Fruit fly (Drosophila melanogaster) whole organism, embryonic: ENCODE measurements around the gene Gr98d.

Experiments
- CG3838 ChIP-seq: fragments of 200-800 bp; sonication (Bioruptor generic); optimal IDR thresholded peaks from 3 replicates; lab custom pipeline; 2016; ENCODE audit warnings: missing biosample characterization, missing genetic modification characterization
- Gug ChIP-seq: fragments of 200-800 bp; sonication (Bioruptor generic); IDR thresholded peaks from 4 replicates; pipeline ENCODE4 v1.3.6; 2022; ENCODE audit warnings: missing biosample characterization, missing genetic modification characterization
- klu ChIP-seq: fragments of 200-800 bp; sonication (Bioruptor generic); IDR thresholded peaks from 2 replicates; pipeline ENCODE4 v1.3.6; 2022; ENCODE audit warnings: missing biosample characterization, missing genetic modification characterization
- lilli ChIP-seq: fragments of 200-800 bp; sonication (Bioruptor generic); optimal IDR thresholded peaks from 3 replicates; lab custom pipeline; 2016; ENCODE audit warnings: missing biosample characterization, missing genetic modification characterization
- org-1 ChIP-seq: fragments of 200-800 bp; sonication (Bioruptor generic); optimal IDR thresholded peaks from 2 replicates; lab custom pipeline; 2017; ENCODE audit warnings: missing biosample characterization, missing genetic modification characterization
- pan ChIP-seq, 4 experiments: fragments of >200 bp in 3 of 4; fragments of 200-800 bp in 1 of 4; sonication (Bioruptor generic) in 1 of 4; optimal IDR thresholded peaks in 3 of 4; IDR thresholded peaks in 1 of 4; 2 replicates each; pipeline versions ENCODE4 v1.3.6 to Lab custom; 2017 to 2022; ENCODE audit warnings: missing biosample characterization in 2 of 4, missing genetic modification characterization in 2 of 4, mixed read lengths in 1 of 4
- stc ChIP-seq: fragments of 200-800 bp; sonication (Bioruptor generic); IDR thresholded peaks from 2 replicates; pipeline ENCODE4 v1.3.6; 2022; ENCODE audit warnings: missing biosample characterization, missing genetic modification characterization

dm6 chr3R:27547378-27547949 is 1.6 kb downstream of the Gr98d start:
- TF ChIP-seq pan (optimal IDR thresholded peaks at IDR 0.05; lab: Kevin White, UChicago) (no peak), pan (GFP tag; optimal IDR thresholded peaks at IDR 0.05 in 1 of 2, IDR thresholded peaks at IDR 0.05 in 1 of 2) (peak in 1 of 2 experiments; percentile 13), org-1 (GFP tag; lab: Kevin White, UChicago) (no peak), stc (GFP tag; lab: Robert Waterston, UW) (no peak), klu (no peak), lilli (GFP tag; lab: Kevin White, UChicago) (no peak), Gug (no peak), CG3838 (no peak)
